Worm (Caenorhabditis elegans) whole organism, L1 larva: ENCODE data around the gene F26G1.3.
A peak's percentile ranks its signal among the peaks of the same experiment; 100 is the strongest.

ENCODE experiments used
- C04F5.9 ChIP-seq: sonication (generic microtip); optimal IDR thresholded peaks from 2 replicates; lab custom pipeline; 2016; ENCODE audit warnings: missing genetic modification characterization, missing compliant biosample characterization
- F16B12.6 ChIP-seq: fragments of 150-350 bp; optimal IDR thresholded peaks from 2 replicates; lab custom pipeline; 2014; ENCODE audit warnings: missing biosample characterization, missing genetic modification characterization
- aha-1 ChIP-seq: fragments of 150-350 bp; optimal IDR thresholded peaks from 2 replicates; lab custom pipeline; 2014; ENCODE audit warnings: missing biosample characterization, missing genetic modification characterization
- ama-1 ChIP-seq: fragments of 150-350 bp; optimal IDR thresholded peaks from 2 replicates; lab custom pipeline; 2014
- ceh-63 ChIP-seq: fragments of 200-800 bp; sonication (Bioruptor generic); optimal IDR thresholded peaks from 2 replicates; lab custom pipeline; 2018; ENCODE audit warnings: mild to moderate bottlenecking, missing genetic modification characterization, missing compliant biosample characterization
- ceh-88 ChIP-seq: fragments of 200-800 bp; sonication (Bioruptor generic); IDR thresholded peaks from 2 replicates; pipeline ENCODE4 v1.3.6; 2022; ENCODE audit warnings: missing genetic modification characterization, missing compliant biosample characterization
- ceh-90 ChIP-seq: sonication (generic microtip); optimal IDR thresholded peaks from 2 replicates; lab custom pipeline; 2016; ENCODE audit warnings: missing genetic modification characterization, missing compliant biosample characterization
- ces-1 ChIP-seq: fragments of 150-350 bp; optimal IDR thresholded peaks from 2 replicates; lab custom pipeline; 2014; ENCODE audit warnings: missing biosample characterization, missing genetic modification reagents, missing genetic modification characterization
- efl-1 ChIP-seq, 4 experiments: fragments of 150-350 bp; optimal IDR thresholded peaks in 3 of 4; peaks in 1 of 4; 1 replicate in 1 of 4; 2 replicates in 3 of 4; lab custom pipeline; 2014; ENCODE audit warnings: missing biosample characterization in 2 of 4, missing genetic modification characterization in 2 of 4, missing genetic modification reagents in 2 of 4
- egl-13 ChIP-seq: sonication (generic microtip); optimal IDR thresholded peaks from 2 replicates; lab custom pipeline; 2016; ENCODE audit warnings: missing genotype, missing genetic modification reagents, missing genetic modification characterization, missing compliant biosample characterization
- egl-27 ChIP-seq, 2 experiments: fragments of 150-350 bp in 1 of 2; sonication (generic microtip); optimal IDR thresholded peaks; 3 replicates each; lab custom pipeline; 2017 to 2018; ENCODE audit warnings: missing biosample characterization in 2 of 2, missing genetic modification characterization in 2 of 2, missing genetic modification reagents in 2 of 2
- elt-2 ChIP-seq: sonication (generic microtip); optimal IDR thresholded peaks from 2 replicates; lab custom pipeline; 2016; ENCODE audit warnings: missing genetic modification characterization, mild to moderate bottlenecking, inconsistent platforms, missing compliant biosample characterization, missing genetic modification reagents
- elt-3 ChIP-seq, 6 experiments: fragments of 150-350 bp in 1 of 6; sonication (generic microtip); optimal IDR thresholded peaks; 2 replicates each; lab custom pipeline; 2017 to 2018; ENCODE audit warnings: missing biosample characterization in 6 of 6, missing genetic modification characterization in 6 of 6, inconsistent platforms in 1 of 6
- ets-5 ChIP-seq: fragments of 200-800 bp; sonication (Bioruptor generic); IDR thresholded peaks from 2 replicates; pipeline ENCODE4 v1.3.6; 2022; ENCODE audit warnings: missing genetic modification characterization, missing compliant biosample characterization
- fkh-8 ChIP-seq: sonication (generic microtip); optimal IDR thresholded peaks from 2 replicates; lab custom pipeline; 2016; ENCODE audit warnings: mild to moderate bottlenecking, missing genetic modification characterization, missing compliant biosample characterization
- grh-1 ChIP-seq: fragments of 200-800 bp; sonication (Bioruptor generic); IDR thresholded peaks from 2 replicates; pipeline ENCODE4 v1.3.6; 2022; ENCODE audit warnings: missing genetic modification reagents, missing genetic modification characterization, missing compliant biosample characterization
- irx-1 ChIP-seq: sonication (generic microtip); optimal IDR thresholded peaks from 2 replicates; lab custom pipeline; 2016; ENCODE audit warnings: missing genetic modification characterization, missing compliant biosample characterization
- jun-1 ChIP-seq: fragments of 150-350 bp; optimal IDR thresholded peaks from 2 replicates; lab custom pipeline; 2014; ENCODE audit warnings: missing biosample characterization, missing genetic modification reagents, missing genetic modification characterization
- lin-13 ChIP-seq: fragments of 150-350 bp; optimal IDR thresholded peaks from 2 replicates; lab custom pipeline; 2014; ENCODE audit warnings: missing biosample characterization, missing genetic modification reagents, missing genetic modification characterization
- lin-14 ChIP-seq: fragments of 200-800 bp; sonication (Bioruptor generic); optimal IDR thresholded peaks from 2 replicates; lab custom pipeline; 2018; ENCODE audit warnings: mild to moderate bottlenecking, missing genetic modification characterization, moderate library complexity, missing compliant biosample characterization
- lin-15B ChIP-seq: fragments of 150-350 bp; sonication (generic microtip); optimal IDR thresholded peaks from 3 replicates; lab custom pipeline; 2014; ENCODE audit warnings: missing biosample characterization, missing genetic modification characterization
- lin-35 ChIP-seq, 2 experiments: fragments of 150-350 bp; optimal IDR thresholded peaks; 2 replicates each; lab custom pipeline; 2014; ENCODE audit warnings: missing biosample characterization in 2 of 2, missing genetic modification characterization in 2 of 2, missing genetic modification reagents in 2 of 2
- lin-39 ChIP-seq: fragments of 150-350 bp; optimal IDR thresholded peaks from 2 replicates; lab custom pipeline; 2014; ENCODE audit warnings: missing biosample characterization, missing genetic modification reagents, missing genetic modification characterization
- lir-3 ChIP-seq: sonication (generic microtip); optimal IDR thresholded peaks from 2 replicates; lab custom pipeline; 2016; ENCODE audit warnings: mild to moderate bottlenecking, missing genetic modification characterization, moderate library complexity, missing compliant biosample characterization; ENCODE audit not compliant: poor library complexity
- mab-9 ChIP-seq: fragments of 200-800 bp; sonication (Bioruptor generic); IDR thresholded peaks from 2 replicates; pipeline ENCODE4 v1.3.6; 2022; ENCODE audit warnings: missing genetic modification reagents, missing genetic modification characterization, missing compliant biosample characterization
- mdl-1 ChIP-seq, 2 experiments: fragments of 150-350 bp; optimal IDR thresholded peaks; 2 replicates each; lab custom pipeline; 2014 to 2017; ENCODE audit warnings: missing biosample characterization in 2 of 2, missing genetic modification characterization in 2 of 2, inconsistent platforms in 1 of 2
- mep-1 ChIP-seq: fragments of 150-350 bp; optimal IDR thresholded peaks from 2 replicates; lab custom pipeline; 2014; ENCODE audit warnings: missing biosample characterization, missing genetic modification characterization
- nhr-19 ChIP-seq: fragments of 200-800 bp; sonication (Bioruptor generic); conservative IDR thresholded peaks from 2 replicates; pipeline ENCODE4 v1.3.6; 2022; ENCODE audit warnings: missing genetic modification characterization, missing compliant biosample characterization
- nhr-20 ChIP-seq: sonication (generic microtip); optimal IDR thresholded peaks from 2 replicates; lab custom pipeline; 2016; ENCODE audit warnings: mild to moderate bottlenecking, missing genetic modification characterization, missing compliant biosample characterization
- nhr-237 ChIP-seq: fragments of 150-350 bp; optimal IDR thresholded peaks from 2 replicates; lab custom pipeline; 2014; ENCODE audit warnings: missing biosample characterization, missing genetic modification characterization
- nhr-71 ChIP-seq: sonication (generic microtip); optimal IDR thresholded peaks from 2 replicates; lab custom pipeline; 2016; ENCODE audit warnings: mild to moderate bottlenecking, missing genetic modification characterization, moderate library complexity, missing compliant biosample characterization
- nhr-77 ChIP-seq: fragments of 150-350 bp; optimal IDR thresholded peaks from 2 replicates; lab custom pipeline; 2014; ENCODE audit warnings: missing biosample characterization, missing genetic modification characterization
- nhr-84 ChIP-seq: sonication (generic microtip); optimal IDR thresholded peaks from 2 replicates; lab custom pipeline; 2017; ENCODE audit warnings: missing biosample characterization, missing genetic modification characterization
- nhr-85 ChIP-seq: sonication (generic microtip); peaks from one replicate; lab custom pipeline; 2016; ENCODE audit warnings: missing genetic modification characterization, inconsistent platforms, missing compliant biosample characterization
- nhr-90 ChIP-seq: sonication (generic microtip); optimal IDR thresholded peaks from 2 replicates; lab custom pipeline; 2016; ENCODE audit warnings: mild to moderate bottlenecking, missing genetic modification characterization, missing compliant biosample characterization; ENCODE audit not compliant: poor library complexity
- rnt-1 ChIP-seq: sonication (generic microtip); optimal IDR thresholded peaks from 2 replicates; lab custom pipeline; 2016; ENCODE audit warnings: mild to moderate bottlenecking, missing genetic modification characterization, moderate library complexity, missing compliant biosample characterization
- snpc-4 ChIP-seq: fragments of 150-350 bp; optimal IDR thresholded peaks from 2 replicates; lab custom pipeline; 2014; ENCODE audit warnings: missing biosample characterization, missing genetic modification characterization
- snu-23 ChIP-seq: sonication (generic microtip); optimal IDR thresholded peaks from 2 replicates; lab custom pipeline; 2016; ENCODE audit warnings: missing genetic modification characterization, missing compliant biosample characterization
- sox-4 ChIP-seq: sonication (generic microtip); optimal IDR thresholded peaks from 2 replicates; lab custom pipeline; 2016; ENCODE audit warnings: missing genetic modification characterization, missing compliant biosample characterization
- sptf-1 ChIP-seq: fragments of 150-350 bp; optimal IDR thresholded peaks from 2 replicates; lab custom pipeline; 2014; ENCODE audit warnings: missing biosample characterization, missing genetic modification characterization
- tbx-2 ChIP-seq: sonication (generic microtip); optimal IDR thresholded peaks from 2 replicates; lab custom pipeline; 2016; ENCODE audit warnings: missing genetic modification characterization, missing compliant biosample characterization
- unc-130 ChIP-seq: fragments of 150-350 bp; optimal IDR thresholded peaks from 2 replicates; lab custom pipeline; 2017; ENCODE audit warnings: missing biosample characterization, missing genetic modification characterization, inconsistent platforms
- unc-62 ChIP-seq: fragments of 150-350 bp; optimal IDR thresholded peaks from 2 replicates; lab custom pipeline; 2014; ENCODE audit warnings: missing biosample characterization, missing genetic modification reagents, missing genetic modification characterization
- unc-98 ChIP-seq: fragments of 200-800 bp; sonication (Bioruptor generic); IDR thresholded peaks from 2 replicates; pipeline ENCODE4 v1.3.6; 2022; ENCODE audit warnings: missing genetic modification characterization, missing compliant biosample characterization
- xbp-1 ChIP-seq: sonication (generic microtip); optimal IDR thresholded peaks from 2 replicates; lab custom pipeline; 2016; ENCODE audit warnings: missing genetic modification characterization, missing compliant biosample characterization
- zag-1 ChIP-seq: fragments of 150-350 bp; optimal IDR thresholded peaks from 2 replicates; lab custom pipeline; 2014; ENCODE audit warnings: missing biosample characterization, missing genetic modification characterization
- zip-4 ChIP-seq: fragments of 200-800 bp; sonication (Bioruptor generic); optimal IDR thresholded peaks from 2 replicates; lab custom pipeline; 2018; ENCODE audit warnings: mild to moderate bottlenecking, missing genetic modification characterization, moderate library complexity, missing compliant biosample characterization

Gene F26G1.3

DNA sequence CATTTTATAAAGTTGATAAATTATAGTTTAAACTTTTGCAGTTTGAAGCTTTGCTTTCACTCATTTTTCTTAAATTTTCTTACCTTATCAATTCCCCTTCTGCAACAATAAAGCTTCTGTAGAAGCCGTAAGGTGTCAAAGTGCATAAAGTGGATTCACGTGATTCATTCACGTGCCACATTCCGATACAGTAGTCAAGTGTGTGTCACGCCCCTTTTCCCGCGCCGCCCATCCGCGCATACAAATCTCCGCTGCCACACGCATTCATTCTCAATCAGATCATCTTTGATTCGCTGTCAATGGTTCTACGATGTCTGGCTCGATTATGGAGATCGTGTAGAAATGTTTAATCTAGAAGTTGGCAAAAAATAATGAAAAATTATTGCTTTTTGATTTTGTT lies 11.5 kb upstream of the F26G1.3 start (continued):
- TF ChIP-seq xbp-1 (no peak), grh-1 (GFP tag; lab: Robert Waterston, UW) (0 out of 2 replicates have a peak, but pooled peaks have one; percentile 6), sptf-1 (tag; lab: Kevin White, UChicago) (no peak), irx-1 (tag; lab: Kevin White, UChicago) (no peak), zag-1 (tag; lab: Kevin White, UChicago) (no peak), nhr-71 (tag; lab: Kevin White, UChicago) (peak; percentile 37), nhr-85 (peak; percentile 84), elt-3 (tag; optimal IDR thresholded peaks at IDR 0.05; lab: Kevin White, UChicago) (peak in 2 of 6 experiments; percentile 13 to 55), nhr-237 (tag; lab: Kevin White, UChicago) (no peak), ceh-90 (no peak), elt-2 (no peak), fkh-8 (tag; lab: Kevin White, UChicago) (no peak), lin-14 (GFP tag; lab: Kevin White, UChicago) (peak; percentile 19), snu-23 (GFP tag; lab: Kevin White, UChicago) (peak; percentile 5), ces-1 (GFP tag; lab: Kevin White, UChicago) (no peak), ceh-88 (GFP tag; lab: Robert Waterston, UW) (no peak), lin-13 (GFP tag; lab: Kevin White, UChicago) (no peak), snpc-4 (tag; lab: Kevin White, UChicago) (no peak), nhr-84 (tag; lab: Kevin White, UChicago) (no peak), ets-5 (GFP tag; lab: Robert Waterston, UW) (no peak), unc-62 (GFP tag; lab: Kevin White, UChicago) (no peak), ceh-63 (GFP tag; lab: Kevin White, UChicago) (no peak), jun-1 (tag; lab: Kevin White, UChicago) (no peak), lir-3 (tag; lab: Kevin White, UChicago) (no peak), sox-4 (no peak), F16B12.6 (tag; lab: Kevin White, UChicago) (no peak), nhr-90 (tag; lab: Kevin White, UChicago) (no peak), rnt-1 (tag; lab: Kevin White, UChicago) (no peak), unc-130 (tag; lab: Kevin White, UChicago) (no peak), lin-39 (tag; lab: Kevin White, UChicago) (no peak), aha-1 (tag; lab: Kevin White, UChicago) (no peak)

DNA sequence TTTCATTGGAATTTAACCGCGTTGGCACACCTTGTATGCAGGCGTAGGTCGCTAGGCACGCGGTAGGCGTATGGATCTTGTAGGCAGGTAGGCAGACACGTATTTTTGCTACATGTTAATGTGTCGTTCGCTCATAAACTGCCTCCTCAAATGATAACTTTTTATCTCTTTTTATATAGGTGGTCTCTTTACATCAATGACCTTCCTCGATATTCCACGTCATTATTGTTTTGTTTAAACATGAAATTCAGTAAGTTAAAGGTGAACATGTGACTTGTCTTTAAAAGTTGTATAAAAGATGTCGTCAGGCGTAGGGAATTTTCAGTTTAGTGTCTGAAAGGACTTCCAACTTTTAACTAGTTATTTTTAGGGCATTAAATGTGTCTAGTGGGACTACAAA lies 10.9 kb upstream of the F26G1.3 start:
- no peak for TF ChIP-seq mab-9 (GFP tag; lab: Robert Waterston, UW)
- TF ChIP-seq efl-1 (optimal IDR thresholded peaks at IDR 0.05; lab: Kevin White, UChicago), result no peak
- peak in 1 of 2 experiments; percentile 55 for TF ChIP-seq efl-1 (GFP tag; optimal IDR thresholded peaks at IDR 0.05 in 1 of 2; lab: Kevin White, UChicago)
- no peak for TF ChIP-seq nhr-77 (tag; lab: Kevin White, UChicago)
- no peak for TF ChIP-seq unc-98 (GFP tag; lab: Robert Waterston, UW)
- peak; percentile 8 for TF ChIP-seq lin-14 (GFP tag; lab: Kevin White, UChicago)
- peak; percentile 71 for TF ChIP-seq nhr-85
- TF ChIP-seq nhr-71 (tag; lab: Kevin White, UChicago), result peak; percentile 21
- TF ChIP-seq lin-15B, result no peak
- TF ChIP-seq elt-3 (tag; optimal IDR thresholded peaks at IDR 0.05; lab: Kevin White, UChicago), result peak in 1 of 6 experiments; percentile 51

DNA sequence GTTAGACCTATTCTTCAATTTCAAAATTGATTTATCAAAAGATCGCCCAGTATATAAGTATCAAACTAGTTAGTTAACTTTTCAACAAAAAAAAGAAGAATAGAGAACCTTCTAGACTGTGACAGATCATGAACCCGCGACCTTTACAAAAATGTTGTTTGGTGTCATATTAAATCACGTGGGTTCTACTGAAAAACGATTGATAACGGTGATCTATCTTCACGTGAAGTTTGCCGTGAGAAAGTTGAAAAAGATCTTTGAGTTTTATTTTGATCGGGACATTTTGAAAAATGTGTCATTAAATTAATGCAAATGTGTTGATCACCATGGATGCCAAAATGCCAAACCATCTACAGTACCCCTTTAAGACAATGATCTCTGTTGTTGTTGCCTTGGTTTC lies 10.2 kb upstream of the F26G1.3 start:
- TF ChIP-seq elt-3 (tag; optimal IDR thresholded peaks at IDR 0.05; lab: Kevin White, UChicago), result peak in 3 of 6 experiments; percentile 27 to 65 (median 46)
- TF ChIP-seq nhr-71 (tag; lab: Kevin White, UChicago), result peak; percentile 56
- peak; percentile 41 for TF ChIP-seq nhr-19 (GFP tag; lab: Robert Waterston, UW)
- TF ChIP-seq tbx-2, result peak; percentile 31
- no peak for TF ChIP-seq efl-1 (optimal IDR thresholded peaks at IDR 0.05; lab: Kevin White, UChicago)
- TF ChIP-seq efl-1 (GFP tag; optimal IDR thresholded peaks at IDR 0.05 in 1 of 2; lab: Kevin White, UChicago), result peak in 1 of 2 experiments; percentile 93
- no peak for TF ChIP-seq egl-13 (tag; lab: Kevin White, UChicago)
- TF ChIP-seq ceh-88 (GFP tag; lab: Robert Waterston, UW), result no peak
- peak in 1 of 2 experiments; percentile 14 for TF ChIP-seq lin-35 (GFP tag; optimal IDR thresholded peaks at IDR 0.05; lab: Kevin White, UChicago)
- TF ChIP-seq zip-4 (GFP tag; lab: Kevin White, UChicago), result no peak
- peak; percentile 61 for TF ChIP-seq nhr-20 (tag; lab: Kevin White, UChicago)
- TF ChIP-seq ama-1, result no peak
- TF ChIP-seq lin-14 (GFP tag; lab: Kevin White, UChicago), result peak; percentile 5
- TF ChIP-seq nhr-85, result peak; percentile 87
- TF ChIP-seq mdl-1 (tag; optimal IDR thresholded peaks at IDR 0.05; lab: Kevin White, UChicago), result peak in 1 of 2 experiments; percentile 48
- TF ChIP-seq C04F5.9 (tag; lab: Kevin White, UChicago), result no peak
- TF ChIP-seq unc-130 (tag; lab: Kevin White, UChicago), result peak; percentile 3
- TF ChIP-seq sox-4, result no peak
- no peak for TF ChIP-seq egl-27 (tag; optimal IDR thresholded peaks at IDR 0.05; lab: Kevin White, UChicago)
- TF ChIP-seq mep-1, result peak; percentile 1
- peak; percentile 6 for TF ChIP-seq snu-23 (GFP tag; lab: Kevin White, UChicago)
